Worm (Caenorhabditis elegans): Measurements from ENCODE around the gene tsp-9.

ce11 chrX:1270598-1270997 lies 24.8 kb downstream of the tsp-9 start, which contains the start of gene C25G6.1:
- TF ChIP-seq him-1 (tag; optimal IDR thresholded peaks at IDR 0.05) (no peak), dao-5 (tag; optimal IDR thresholded peaks at IDR 0.05) (no peak), W03F9.2 (tag; optimal IDR thresholded peaks at IDR 0.05) (no peak)
